Fruit fly (Drosophila melanogaster): ENCODE measurements around the gene RecQ4.

Gene RecQ4

DNA sequence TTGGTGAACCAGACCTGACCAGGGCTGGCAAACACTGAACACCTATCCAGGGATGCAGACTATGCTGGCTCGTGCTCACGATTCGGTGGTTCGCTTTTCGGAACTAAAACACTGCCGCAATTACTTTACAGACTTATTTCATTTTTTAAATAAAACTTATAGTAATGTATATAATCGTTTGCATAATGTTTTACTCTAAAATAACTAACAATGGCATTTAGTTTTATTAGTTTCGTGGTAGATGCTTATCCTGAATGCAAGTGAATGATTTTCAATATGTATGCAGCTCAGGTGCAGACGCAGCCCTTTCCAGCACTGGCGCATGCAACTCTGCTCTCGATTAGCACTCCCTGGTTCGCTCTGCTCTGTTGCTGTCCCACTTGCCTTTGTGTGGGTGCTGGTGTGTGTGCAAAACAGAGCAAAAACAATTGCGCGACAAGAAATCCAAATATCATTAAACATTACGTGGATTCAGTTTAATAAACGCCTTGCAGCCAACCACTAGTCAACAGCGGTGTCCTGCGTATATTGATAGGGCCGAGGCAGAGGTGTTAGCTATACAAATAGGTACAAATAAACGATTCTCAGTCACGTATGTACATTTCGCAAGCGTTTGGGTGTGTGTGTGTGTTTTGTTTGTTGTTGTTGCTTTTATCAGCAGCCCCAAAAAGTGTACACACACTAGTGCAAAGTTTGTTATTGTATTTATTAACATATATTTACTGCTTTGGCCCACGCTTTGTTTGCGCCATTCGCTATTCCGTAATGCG is 11.0 kb upstream of the RecQ4 start, which contains the start of the genes ERR and Atg18a (continued):
- peak; percentile 17 for TF ChIP-seq Hand (GFP tag; optimal IDR thresholded peaks at IDR 0.05)
- TF ChIP-seq CG10321 (GFP tag; IDR thresholded peaks at IDR 0.05), result peak; percentile 69
- TF ChIP-seq CG9876 (GFP tag; optimal IDR thresholded peaks at IDR 0.05), result peak; percentile 80
- no peak for TF ChIP-seq CG15073 (GFP tag; optimal IDR thresholded peaks at IDR 0.05)
- TF ChIP-seq bigmax (GFP tag; optimal IDR thresholded peaks at IDR 0.05), result no peak
- TF ChIP-seq E2f1 (GFP tag; IDR thresholded peaks at IDR 0.05), result peak; percentile 82
- TF ChIP-seq CG8924 (tag; optimal IDR thresholded peaks at IDR 0.05), result peak; percentile 82
- TF ChIP-seq CG8089 (GFP tag; optimal IDR thresholded peaks at IDR 0.05), result peak; percentile 76
- peak; percentile 88 for TF ChIP-seq H15 (GFP tag; IDR thresholded peaks at IDR 0.05)
- TF ChIP-seq phol (tag; optimal IDR thresholded peaks at IDR 0.05), result peak; percentile 90
- TF ChIP-seq Blimp-1 (GFP tag; optimal IDR thresholded peaks at IDR 0.05), result peak; percentile 60
- TF ChIP-seq esg (GFP tag; conservative IDR thresholded peaks at IDR 0.05), result peak; percentile 87
- no peak for TF ChIP-seq Asciz (GFP tag; optimal IDR thresholded peaks at IDR 0.05)
- TF ChIP-seq fru (optimal IDR thresholded peaks at IDR 0.05), result no peak
- TF ChIP-seq pho (GFP tag; optimal IDR thresholded peaks at IDR 0.05), result peak; percentile 86
- peak; percentile 78 for TF ChIP-seq Ada2b (GFP tag; IDR thresholded peaks at IDR 0.05)
- TF ChIP-seq Hsf (GFP tag; optimal IDR thresholded peaks at IDR 0.05), result peak; percentile 91
- TF ChIP-seq NfI (GFP tag; optimal IDR thresholded peaks at IDR 0.05), result peak; percentile 87
- peak; percentile 89 for TF ChIP-seq gem (tag; optimal IDR thresholded peaks at IDR 0.05)
- peak; percentile 51; the same call in 1 of the 3 replicates for TF ChIP-seq Doc3 (GFP tag; IDR thresholded peaks at IDR 0.05; ENCODE audit: partially characterized antibody)
- peak; percentile 62; the same call in 1 of the 2 replicates for TF ChIP-seq ro (GFP tag; IDR thresholded peaks at IDR 0.05)
- peak; percentile 84 for TF ChIP-seq CG10366 (GFP tag; IDR thresholded peaks at IDR 0.05)
- TF ChIP-seq CG15269 (tag; optimal IDR thresholded peaks at IDR 0.05), result peak; percentile 85
- peak; percentile 49 for TF ChIP-seq gcm (GFP tag; optimal IDR thresholded peaks at IDR 0.05)
- TF ChIP-seq CG9215 (GFP tag; IDR thresholded peaks at IDR 0.05), result peak; percentile 94
- peak; percentile 90 for TF ChIP-seq CG15479 (GFP tag; optimal IDR thresholded peaks at IDR 0.05)
- TF ChIP-seq hbn (GFP tag; IDR thresholded peaks at IDR 0.05; ENCODE audit: partially characterized antibody), result peak; percentile 50; the same call in 1 of the 2 replicates
- no peak for TF ChIP-seq dmrt99B (tag; optimal IDR thresholded peaks at IDR 0.05)
- TF ChIP-seq CG5180 (GFP tag; optimal IDR thresholded peaks at IDR 0.05), result peak; percentile 19
- peak; percentile 92 for TF ChIP-seq CG10543 (GFP tag; optimal IDR thresholded peaks at IDR 0.05)
- peak; percentile 82 for TF ChIP-seq B-H1 (GFP tag; IDR thresholded peaks at IDR 0.05)
- peak; percentile 89 for TF ChIP-seq CG1602 (GFP tag; optimal IDR thresholded peaks at IDR 0.05)
- no peak for TF ChIP-seq eve (GFP tag; optimal IDR thresholded peaks at IDR 0.05)
- peak; percentile 76 for TF ChIP-seq Adf1 (GFP tag; IDR thresholded peaks at IDR 0.05)
- peak; percentile 70 for TF ChIP-seq CG13287 (GFP tag; IDR thresholded peaks at IDR 0.05; ENCODE audit: partially characterized antibody)
- no peak for TF ChIP-seq grn (GFP tag; optimal IDR thresholded peaks at IDR 0.05)
- TF ChIP-seq CG11398 (GFP tag; optimal IDR thresholded peaks at IDR 0.05), result peak; percentile 8
- TF ChIP-seq ATbp (GFP tag; optimal IDR thresholded peaks at IDR 0.05), result peak; percentile 31
- TF ChIP-seq Lpt (GFP tag; optimal IDR thresholded peaks at IDR 0.05), result no peak
- TF ChIP-seq cg (GFP tag; optimal IDR thresholded peaks at IDR 0.05), result peak; percentile 98
- TF ChIP-seq ase (GFP tag; IDR thresholded peaks at IDR 0.05), result peak; percentile 78
- TF ChIP-seq nerfin-2 (GFP tag; IDR thresholded peaks at IDR 0.05; ENCODE audit: partially characterized antibody), result 0 out of 2 replicates have a peak, but pooled peaks have one; percentile 26
- TF ChIP-seq CG8765 (GFP tag; IDR thresholded peaks at IDR 0.05), result peak; percentile 69
- no peak for TF ChIP-seq sna (GFP tag; IDR thresholded peaks at IDR 0.05; ENCODE audit: partially characterized antibody)
- TF ChIP-seq Dad (GFP tag; optimal IDR thresholded peaks at IDR 0.05), result peak; percentile 82
- peak; percentile 63 for TF ChIP-seq CG12744 (GFP tag; optimal IDR thresholded peaks at IDR 0.05)
- no peak for TF ChIP-seq CG6765 (GFP tag; optimal IDR thresholded peaks at IDR 0.05)
- TF ChIP-seq prd (optimal IDR thresholded peaks at IDR 0.05), result no peak
- TF ChIP-seq prd (GFP tag; IDR thresholded peaks at IDR 0.05), result peak; percentile 93
